Fruit fly (Drosophila melanogaster) whole organism, embryonic: ENCODE data around the gene CG31957.

ENCODE experiments used
- Asciz ChIP-seq: fragments of 200-800 bp; sonication (Bioruptor generic); optimal IDR thresholded peaks from 2 replicates; lab custom pipeline; 2017; ENCODE audit warnings: missing biosample characterization, mild to moderate bottlenecking, missing genetic modification characterization, missing genetic modification reagents
- Awh ChIP-seq: fragments of 200-800 bp; sonication (Bioruptor generic); IDR thresholded peaks from 2 replicates; pipeline ENCODE4, ENCODE4 v1.3.6; 2022; ENCODE audit warnings: missing biosample characterization, missing genetic modification characterization
- B-H1 ChIP-seq: fragments of 200-800 bp; sonication (Bioruptor generic); IDR thresholded peaks from 3 replicates; pipeline ENCODE4 v1.3.6; 2022; ENCODE audit warnings: missing biosample characterization, missing genetic modification characterization
- CG11398 ChIP-seq: fragments of 200-800 bp; sonication (Bioruptor generic); optimal IDR thresholded peaks from 2 replicates; lab custom pipeline; 2016; ENCODE audit warnings: missing biosample characterization, missing genetic modification characterization
- CG15269 ChIP-seq: fragments of 200-800 bp; sonication (Bioruptor generic); optimal IDR thresholded peaks from 2 replicates; lab custom pipeline; 2018; ENCODE audit warnings: missing biosample characterization, mild to moderate bottlenecking, missing genetic modification characterization, moderate library complexity
- CG1529 ChIP-seq: fragments of 200-800 bp; sonication (Bioruptor generic); optimal IDR thresholded peaks from 3 replicates; lab custom pipeline; 2018; ENCODE audit warnings: missing biosample characterization, missing genetic modification characterization
- CG17359 ChIP-seq: fragments of 200-800 bp; sonication (Bioruptor generic); optimal IDR thresholded peaks from 3 replicates; lab custom pipeline; 2018; ENCODE audit warnings: missing biosample characterization, mild to moderate bottlenecking, missing genetic modification characterization, moderate library complexity
- CG1792 ChIP-seq: fragments of 200-800 bp; sonication (Bioruptor generic); optimal IDR thresholded peaks from 2 replicates; lab custom pipeline; 2016; ENCODE audit warnings: missing biosample characterization, missing genetic modification characterization
- CG2120 ChIP-seq: fragments of 200-800 bp; sonication (Bioruptor generic); optimal IDR thresholded peaks from 3 replicates; lab custom pipeline; 2016; ENCODE audit warnings: missing biosample characterization, missing genetic modification characterization
- CG2875 ChIP-seq: fragments of 200-800 bp; sonication (Bioruptor generic); optimal IDR thresholded peaks from 2 replicates; lab custom pipeline; 2017; ENCODE audit warnings: missing biosample characterization, mild to moderate bottlenecking, missing genetic modification characterization, missing genetic modification reagents
- CG3407 ChIP-seq: fragments of 200-800 bp; sonication (Bioruptor generic); optimal IDR thresholded peaks from 2 replicates; lab custom pipeline; 2018; ENCODE audit warnings: missing biosample characterization, mild to moderate bottlenecking, missing genetic modification characterization
- CG4820 ChIP-seq: fragments of 200-800 bp; sonication (Bioruptor generic); optimal IDR thresholded peaks from 3 replicates; lab custom pipeline; 2016; ENCODE audit warnings: missing biosample characterization, missing genetic modification characterization
- CG4854 ChIP-seq: fragments of 200-800 bp; sonication (Bioruptor generic); optimal IDR thresholded peaks from 2 replicates; lab custom pipeline; 2016; ENCODE audit warnings: missing biosample characterization, missing genetic modification characterization, inconsistent platforms
- CG6813 ChIP-seq: fragments of 200-800 bp; sonication (Bioruptor generic); optimal IDR thresholded peaks from 2 replicates; lab custom pipeline; 2017; ENCODE audit warnings: missing biosample characterization, missing genetic modification characterization, mild to moderate bottlenecking, moderate library complexity, missing genetic modification reagents
- CG7372 ChIP-seq: fragments of 200-800 bp; sonication (Bioruptor generic); IDR thresholded peaks from 2 replicates; pipeline ENCODE4 v1.3.6; 2022; ENCODE audit warnings: missing biosample characterization, missing genetic modification characterization
- CG9727 ChIP-seq: fragments of 200-800 bp; sonication (Bioruptor generic); optimal IDR thresholded peaks from 3 replicates; lab custom pipeline; 2017; ENCODE audit warnings: missing biosample characterization, mild to moderate bottlenecking, missing genetic modification characterization
- Chrac-16 ChIP-seq: fragments of 200-800 bp; sonication (Bioruptor generic); optimal IDR thresholded peaks from 3 replicates; lab custom pipeline; 2016; ENCODE audit warnings: missing biosample characterization, missing genetic modification characterization
- CoRest ChIP-seq: fragments of 200-800 bp; sonication (Bioruptor generic); optimal IDR thresholded peaks from 3 replicates; lab custom pipeline; 2018; ENCODE audit warnings: missing biosample characterization, mild to moderate bottlenecking, missing genetic modification characterization, moderate library complexity
- HLH4C ChIP-seq: fragments of 200-800 bp; sonication (Bioruptor generic); IDR thresholded peaks from 3 replicates; pipeline ENCODE4 v1.3.6; 2022; ENCODE audit warnings: missing biosample characterization, missing genetic modification characterization; ENCODE audit not compliant: partially characterized antibody
- Hmr ChIP-seq: fragments of 200-800 bp; sonication (Bioruptor generic); optimal IDR thresholded peaks from 3 replicates; lab custom pipeline; 2017; ENCODE audit warnings: mild to moderate bottlenecking, missing biosample characterization, missing genetic modification reagents, missing genetic modification characterization
- Hr51 ChIP-seq, 2 experiments: fragments of 200-800 bp; sonication (Bioruptor generic); optimal IDR thresholded peaks; 2 replicates in 1 of 2; 3 replicates in 1 of 2; lab custom pipeline; 2016 to 2018; ENCODE audit warnings: missing biosample characterization in 2 of 2, missing genetic modification characterization in 2 of 2, mild to moderate bottlenecking in 1 of 2, moderate library complexity in 1 of 2
- Jarid2 ChIP-seq: fragments of 200-800 bp; sonication (Bioruptor generic); optimal IDR thresholded peaks from 3 replicates; lab custom pipeline; 2017; ENCODE audit warnings: mild to moderate bottlenecking, missing biosample characterization, missing genetic modification reagents, missing genetic modification characterization
- MESR4 ChIP-seq: fragments of 200-800 bp; sonication (Bioruptor generic); optimal IDR thresholded peaks from 2 replicates; lab custom pipeline; 2018; ENCODE audit warnings: missing biosample characterization, mild to moderate bottlenecking, missing genetic modification characterization, moderate library complexity
- Side ChIP-seq: fragments of 200-800 bp; sonication (Bioruptor generic); optimal IDR thresholded peaks from 2 replicates; lab custom pipeline; 2016; ENCODE audit warnings: missing biosample characterization, missing genetic modification characterization
- Sox102F ChIP-seq: fragments of 200-800 bp; sonication (Bioruptor generic); optimal IDR thresholded peaks from 2 replicates; lab custom pipeline; 2018; ENCODE audit warnings: missing biosample characterization, mild to moderate bottlenecking, missing genetic modification characterization, moderate library complexity
- YL-1 ChIP-seq: fragments of 200-800 bp; sonication (Bioruptor generic); optimal IDR thresholded peaks from 3 replicates; lab custom pipeline; 2017; ENCODE audit warnings: missing biosample characterization, mild to moderate bottlenecking, missing genetic modification characterization
- ara ChIP-seq: fragments of 200-800 bp; sonication (Bioruptor generic); IDR thresholded peaks from 2 replicates; pipeline ENCODE4 v1.3.6; 2022; ENCODE audit warnings: missing biosample characterization, missing genetic modification characterization
- chm ChIP-seq: fragments of 200-800 bp; sonication (Bioruptor generic); IDR thresholded peaks from 2 replicates; pipeline ENCODE4 v1.3.6; 2022; ENCODE audit warnings: missing biosample characterization, missing genetic modification characterization
- ci ChIP-seq: fragments of 200-800 bp; sonication (Bioruptor generic); IDR thresholded peaks from 3 replicates; pipeline ENCODE4 v1.3.6; 2022; ENCODE audit warnings: missing biosample characterization, missing genetic modification characterization
- croc ChIP-seq: fragments of 200-800 bp; sonication (Bioruptor generic); conservative IDR thresholded peaks from 3 replicates; pipeline ENCODE4 v1.3.6; 2022; ENCODE audit warnings: missing biosample characterization, missing genetic modification characterization
- crol ChIP-seq: fragments of 200-800 bp; sonication (Bioruptor generic); IDR thresholded peaks from 2 replicates; pipeline ENCODE4 v1.3.6; 2022; ENCODE audit warnings: missing biosample characterization, missing genetic modification characterization
- cwo ChIP-seq: fragments of 200-800 bp; sonication (Bioruptor generic); optimal IDR thresholded peaks from 3 replicates; lab custom pipeline; 2017; ENCODE audit warnings: missing biosample characterization, missing genetic modification characterization, mild to moderate bottlenecking, moderate library complexity, missing genetic modification reagents
- esg ChIP-seq: fragments of 200-800 bp; sonication (Bioruptor generic); conservative IDR thresholded peaks from 2 replicates; pipeline ENCODE4 v1.3.6; 2022; ENCODE audit warnings: missing biosample characterization, missing genetic modification characterization
- eve ChIP-seq, 2 experiments: fragments of >200 bp; optimal IDR thresholded peaks; 2 replicates each; lab custom pipeline; 2017; ENCODE audit warnings: missing biosample characterization in 2 of 2, missing genetic modification characterization in 2 of 2
- fd102C ChIP-seq: fragments of 200-800 bp; sonication (Bioruptor generic); optimal IDR thresholded peaks from 2 replicates; lab custom pipeline; 2018; ENCODE audit warnings: missing biosample characterization, mild to moderate bottlenecking, missing genetic modification characterization, moderate library complexity
- fd64A ChIP-seq: fragments of 200-800 bp; sonication (Bioruptor generic); optimal IDR thresholded peaks from 3 replicates; lab custom pipeline; 2018; ENCODE audit warnings: missing biosample characterization, mild to moderate bottlenecking, missing genetic modification characterization
- gfzf ChIP-seq: fragments of 200-800 bp; sonication (Bioruptor generic); optimal IDR thresholded peaks from 2 replicates; lab custom pipeline; 2016; ENCODE audit warnings: missing biosample characterization, mild to moderate bottlenecking, missing genetic modification characterization, moderate library complexity
- gsb ChIP-seq: fragments of 200-800 bp; sonication (Bioruptor generic); IDR thresholded peaks from 2 replicates; pipeline ENCODE4 v1.3.6; 2022; ENCODE audit warnings: missing biosample characterization, missing genetic modification characterization
- hth ChIP-seq: fragments of >200 bp; optimal IDR thresholded peaks from 2 replicates; lab custom pipeline; 2017; ENCODE audit warnings: inconsistent platforms
- kah ChIP-seq: fragments of 200-800 bp; sonication (Bioruptor generic); optimal IDR thresholded peaks from 2 replicates; lab custom pipeline; 2018; ENCODE audit warnings: missing biosample characterization, mild to moderate bottlenecking, missing genetic modification characterization
- lola ChIP-seq, 3 experiments: fragments of >200 bp in 2 of 3; fragments of 200-800 bp in 1 of 3; sonication (Bioruptor generic) in 1 of 3; optimal IDR thresholded peaks; 2 replicates each; lab custom pipeline; 2017 to 2019; ENCODE audit warnings: missing biosample characterization in 3 of 3, missing genetic modification characterization in 3 of 3, mild to moderate bottlenecking in 1 of 3, moderate library complexity in 1 of 3
- odd ChIP-seq: fragments of 200-800 bp; sonication (Bioruptor generic); optimal IDR thresholded peaks from 2 replicates; lab custom pipeline; 2017; ENCODE audit warnings: missing biosample characterization, mild to moderate bottlenecking, missing genetic modification characterization
- org-1 ChIP-seq: fragments of 200-800 bp; sonication (Bioruptor generic); optimal IDR thresholded peaks from 2 replicates; lab custom pipeline; 2017; ENCODE audit warnings: missing biosample characterization, missing genetic modification characterization
- prd ChIP-seq, 3 experiments: fragments of >200 bp in 2 of 3; fragments of 200-800 bp in 1 of 3; sonication (Bioruptor generic) in 1 of 3; optimal IDR thresholded peaks in 2 of 3; IDR thresholded peaks in 1 of 3; 2 replicates in 2 of 3; 3 replicates in 1 of 3; pipeline versions ENCODE4 v1.3.6 to Lab custom; 2017 to 2022; ENCODE audit warnings: missing biosample characterization in 1 of 3, missing genetic modification characterization in 1 of 3
- row ChIP-seq: fragments of 200-800 bp; sonication (Bioruptor generic); IDR thresholded peaks from 3 replicates; pipeline ENCODE4 v1.3.6; 2022; ENCODE audit warnings: missing biosample characterization, missing genetic modification characterization
- wek ChIP-seq: fragments of 200-800 bp; sonication (Bioruptor generic); optimal IDR thresholded peaks from 3 replicates; lab custom pipeline; 2018; ENCODE audit warnings: missing biosample characterization, mild to moderate bottlenecking, missing genetic modification characterization, moderate library complexity

CG31957 gene

DNA sequence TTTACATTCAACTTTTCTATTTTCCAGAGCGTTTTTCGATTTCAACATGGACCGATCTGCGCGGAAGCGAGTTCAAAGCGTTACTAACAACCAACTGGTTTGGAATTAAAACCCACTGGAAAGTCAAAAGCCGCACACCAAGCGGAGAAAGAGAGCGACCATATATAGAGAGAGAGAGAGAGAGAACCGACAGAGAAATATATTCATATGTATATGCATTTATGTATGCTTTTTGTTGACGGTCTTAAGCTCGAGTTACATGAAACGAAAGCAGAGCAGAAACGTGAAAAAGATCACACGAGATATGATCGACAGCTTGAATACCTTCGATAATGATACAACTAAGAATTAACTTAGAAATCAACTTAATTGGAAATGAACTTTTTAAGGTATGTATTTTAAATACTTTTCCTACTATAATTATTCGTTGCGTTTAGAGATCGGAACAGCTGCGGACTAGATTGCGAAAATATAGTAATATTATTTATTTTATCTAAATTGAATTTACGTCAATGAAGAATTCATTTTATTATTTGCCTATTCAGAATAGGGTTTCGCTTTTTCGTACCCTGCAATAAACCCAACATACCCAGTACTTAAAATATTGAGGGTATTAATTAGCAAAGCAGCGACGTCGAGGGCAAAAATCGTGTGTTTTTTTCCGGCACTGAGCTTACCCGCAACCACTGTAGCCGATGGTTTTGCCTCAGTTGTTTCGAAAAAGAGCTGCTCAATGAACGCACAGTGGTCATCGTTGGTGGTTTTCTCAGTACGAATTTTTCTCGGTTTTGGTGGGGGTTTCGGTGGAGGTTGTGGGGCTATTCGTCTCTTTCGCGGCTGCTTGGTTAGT, 16.7 kb upstream of the CG31957 start (continued):
- TF ChIP-seq Hr51 (GFP tag; optimal IDR thresholded peaks at IDR 0.05; lab: Kevin White, UChicago) = peak in 1 of 2 experiments; percentile 74
- TF ChIP-seq CG4854 (GFP tag; lab: Kevin White, UChicago) = no peak
- TF ChIP-seq row (GFP tag; lab: Robert Waterston, UW) = peak; percentile 78
- TF ChIP-seq crol (GFP tag; lab: Robert Waterston, UW) = no peak
- TF ChIP-seq CG4820 = peak; percentile 6
- no peak for TF ChIP-seq B-H1
- TF ChIP-seq cwo (GFP tag; lab: Kevin White, UChicago) = peak; percentile 60
- no peak for TF ChIP-seq prd (optimal IDR thresholded peaks at IDR 0.05; lab: Kevin White, UChicago)
- peak; percentile 34; the same call in 1 of the 3 replicates for TF ChIP-seq prd (GFP tag; IDR thresholded peaks at IDR 0.05; lab: Robert Waterston, UW)
- peak; percentile 74 for TF ChIP-seq CoRest
- TF ChIP-seq CG15269 (tag; lab: Kevin White, UChicago) = peak; percentile 67
- no peak for TF ChIP-seq CG11398 (GFP tag; lab: Kevin White, UChicago)
- no peak for TF ChIP-seq Jarid2 (GFP tag; lab: Kevin White, UChicago)
- peak in 1 of 2 experiments; percentile 58 for TF ChIP-seq eve (GFP tag; optimal IDR thresholded peaks at IDR 0.05; lab: Kevin White, UChicago)

dm6 chr2L:3888173-3888572, 15.9 kb upstream of the CG31957 start:
- TF ChIP-seq HLH4C (GFP tag; lab: Robert Waterston, UW) = no peak
- peak; percentile 27 for TF ChIP-seq Asciz
- no peak for TF ChIP-seq gfzf
- no peak for TF ChIP-seq CG17359 (tag; lab: Kevin White, UChicago)
- TF ChIP-seq fd102C (GFP tag; lab: Kevin White, UChicago) = no peak
- peak; percentile 48; the same call in 1 of the 2 replicates for TF ChIP-seq Awh (GFP tag; lab: Robert Waterston, UW)
- TF ChIP-seq CG3407 (GFP tag; lab: Kevin White, UChicago) = peak; percentile 42
- TF ChIP-seq CG1792 (GFP tag; lab: Kevin White, UChicago) = no peak
- peak; percentile 43 for TF ChIP-seq fd64A (GFP tag; lab: Kevin White, UChicago)
- TF ChIP-seq croc = no peak
- TF ChIP-seq CG2120 (GFP tag; lab: Kevin White, UChicago) = peak; percentile 5
- no peak for TF ChIP-seq wek
- TF ChIP-seq hth (lab: Kevin White, UChicago) = no peak
- 0 out of 3 replicates have a peak, but pooled peaks have one; percentile 12 for TF ChIP-seq ci (GFP tag; lab: Robert Waterston, UW)
- peak; percentile 65; the same call in 1 of the 2 replicates for TF ChIP-seq chm (GFP tag; lab: Robert Waterston, UW)
- TF ChIP-seq lola (GFP tag; optimal IDR thresholded peaks at IDR 0.05; lab: Kevin White, UChicago) = peak in 1 of 3 experiments; percentile 5
- TF ChIP-seq org-1 (GFP tag; lab: Kevin White, UChicago) = no peak
- TF ChIP-seq ara (GFP tag; lab: Robert Waterston, UW) = 0 out of 2 replicates have a peak, but pooled peaks have one; percentile 36
- no peak for TF ChIP-seq gsb (GFP tag; lab: Robert Waterston, UW)
- no peak for TF ChIP-seq Sox102F
- TF ChIP-seq Chrac-16 (GFP tag; lab: Kevin White, UChicago) = no peak
- TF ChIP-seq Side (GFP tag; lab: Kevin White, UChicago) = peak; percentile 29
- TF ChIP-seq esg (GFP tag; lab: Robert Waterston, UW) = no peak
- TF ChIP-seq CG1529 = no peak
- peak; percentile 19 for TF ChIP-seq YL-1
- peak; percentile 17 for TF ChIP-seq CG2875 (GFP tag; lab: Kevin White, UChicago)
- TF ChIP-seq kah (GFP tag; lab: Kevin White, UChicago) = no peak
- no peak for TF ChIP-seq MESR4 (GFP tag; lab: Kevin White, UChicago)
- peak; percentile 1 for TF ChIP-seq CG9727 (GFP tag; lab: Kevin White, UChicago)
- TF ChIP-seq odd (GFP tag; lab: Kevin White, UChicago) = peak; percentile 7
- no peak for TF ChIP-seq Hmr
- peak; percentile 35 for TF ChIP-seq CG6813
- TF ChIP-seq CG7372 (GFP tag; lab: Robert Waterston, UW) = no peak
